Worm (Caenorhabditis elegans): Measurements from ENCODE around the gene D2023.1.

D2023.1 gene

DNA sequence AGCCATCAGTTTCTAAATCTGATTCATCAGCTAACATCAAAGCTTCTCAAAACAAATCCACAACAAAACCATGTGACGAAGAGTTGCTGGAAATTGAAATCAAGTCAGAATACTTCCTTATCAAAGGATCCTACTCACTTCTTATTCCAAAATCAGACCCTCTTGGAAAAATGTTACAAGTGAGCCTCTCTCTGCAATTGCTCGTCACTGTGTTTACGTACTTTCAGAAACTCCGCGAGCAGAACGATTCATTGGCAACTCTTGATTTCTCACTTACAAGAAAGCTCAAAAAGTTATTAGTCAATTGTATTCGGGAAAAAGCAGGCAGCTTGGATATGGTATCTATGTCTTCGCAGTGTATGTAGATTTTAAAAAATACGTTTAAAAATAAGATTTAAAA lies 37.9 kb upstream of the D2023.1 start (continued):
- no peak for TF ChIP-seq hlh-17 (GFP tag; optimal IDR thresholded peaks at IDR 0.05; ENCODE audit: borderline replicate concordance)

ce11 chrV:11755848-11756247 lies 33.5 kb upstream of the D2023.1 start:
- TF ChIP-seq Y116A8C.19 (tag; optimal IDR thresholded peaks at IDR 0.05; ENCODE audit: borderline replicate concordance), result no peak
- no peak for TF ChIP-seq efl-3 (GFP tag; optimal IDR thresholded peaks at IDR 0.05)
- no peak for TF ChIP-seq sup-37 (GFP tag; optimal IDR thresholded peaks at IDR 0.05)
- no peak for TF ChIP-seq ets-5 (GFP tag; IDR thresholded peaks at IDR 0.05)
- TF ChIP-seq hlh-17 (GFP tag; optimal IDR thresholded peaks at IDR 0.05; ENCODE audit: borderline replicate concordance), result no peak
- peak; percentile 63 for TF ChIP-seq elt-2 (tag; optimal IDR thresholded peaks at IDR 0.05)
- no peak for TF ChIP-seq zip-4 (GFP tag; optimal IDR thresholded peaks at IDR 0.05)
- TF ChIP-seq nhr-12 (tag; optimal IDR thresholded peaks at IDR 0.05), result no peak

ce11 chrV:11757358-11757757 lies 32.0 kb upstream of the D2023.1 start, which contains the start of gene smoc-1:
Gene smoc-1, plus strand, starts transcription at chrV:11757658.
- TF ChIP-seq nhr-76 (tag; optimal IDR thresholded peaks at IDR 0.05), result no peak
- TF ChIP-seq irx-1 (tag; optimal IDR thresholded peaks at IDR 0.05), result no peak
- no peak for TF ChIP-seq nhr-19 (GFP tag; conservative IDR thresholded peaks at IDR 0.05)
- TF ChIP-seq sptf-1 (tag; optimal IDR thresholded peaks at IDR 0.05), result no peak
- no peak for TF ChIP-seq mdl-1 (tag; optimal IDR thresholded peaks at IDR 0.05)
- no peak for TF ChIP-seq hlh-4 (tag; optimal IDR thresholded peaks at IDR 0.05)
- TF ChIP-seq unc-98 (GFP tag; IDR thresholded peaks at IDR 0.05), result no peak
- no peak for TF ChIP-seq ceh-90 (tag; optimal IDR thresholded peaks at IDR 0.05)

DNA sequence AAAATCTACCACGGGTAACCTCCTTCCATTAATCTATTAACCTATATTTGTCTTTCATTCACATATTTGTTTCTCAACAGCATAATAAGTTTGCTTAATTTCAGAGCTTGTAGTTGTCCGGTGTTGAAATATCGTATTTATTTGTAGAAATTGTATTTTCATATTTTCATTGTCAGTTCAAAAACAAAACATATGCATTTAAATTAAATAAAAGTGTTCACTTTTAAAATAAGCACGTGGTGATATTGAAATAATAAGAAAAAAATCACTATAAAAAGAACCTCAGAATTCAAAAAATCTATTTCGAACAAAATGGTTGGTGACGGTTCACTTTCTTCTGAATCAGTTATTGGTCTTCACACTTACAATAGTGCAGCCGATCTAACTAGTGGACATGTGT lies 30.7 kb upstream of the D2023.1 start, which contains the start of gene T04F3.3:
T04F3.3 (plus strand) TSS at position 301 of the 400 bp plus-strand sequence.
- TF ChIP-seq nhr-47 (tag; optimal IDR thresholded peaks at IDR 0.05) (no peak), zip-4 (GFP tag; optimal IDR thresholded peaks at IDR 0.05) (no peak), tbx-2 (tag; optimal IDR thresholded peaks at IDR 0.05) (no peak), lin-39 (tag; optimal IDR thresholded peaks at IDR 0.05) (no peak), elt-3 (tag; optimal IDR thresholded peaks at IDR 0.05) (no peak)

DNA sequence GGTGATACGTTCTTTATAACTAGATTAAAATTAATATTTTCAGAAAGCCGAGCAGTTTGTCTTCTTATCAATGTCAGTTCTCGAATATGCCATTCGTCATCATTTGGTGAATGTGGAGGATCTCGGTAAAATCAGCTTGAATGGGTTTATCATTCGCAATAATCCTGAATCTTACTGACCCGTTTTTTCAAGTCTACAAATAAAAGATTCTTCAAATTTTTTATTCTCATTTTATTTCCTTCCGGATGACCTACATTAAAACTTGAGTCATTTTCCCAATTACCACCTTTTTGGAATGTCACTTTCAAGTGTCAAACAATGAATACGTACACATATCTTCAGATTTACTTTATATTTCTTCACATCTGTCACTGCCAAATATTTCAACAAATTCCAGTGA lies 29.0 kb upstream of the D2023.1 start, which contains the start of gene T04F3.5:
T04F3.5 (plus strand) TSS at position 301 of the 400 bp plus-strand sequence.
- TF ChIP-seq egl-27 (tag; optimal IDR thresholded peaks at IDR 0.05) (no peak), lin-14 (GFP tag; optimal IDR thresholded peaks at IDR 0.05) (no peak), nhr-77 (tag; optimal IDR thresholded peaks at IDR 0.05) (no peak), grh-1 (GFP tag; IDR thresholded peaks at IDR 0.05) (no peak), irx-1 (tag; optimal IDR thresholded peaks at IDR 0.05) (no peak), isw-1 (GFP tag; IDR thresholded peaks at IDR 0.05) (no peak)

- TF ChIP-seq ama-1 (optimal IDR thresholded peaks at IDR 0.05) (no peak), lsy-2 (tag; optimal IDR thresholded peaks at IDR 0.05) (peak in 1 of 2 experiments; percentile 28), aly-2 (tag; optimal IDR thresholded peaks at IDR 0.05) (no peak), nhr-20 (tag; optimal IDR thresholded peaks at IDR 0.05) (no peak), C34B4.2 (tag; optimal IDR thresholded peaks at IDR 0.05) (no peak)
Observed at ce11 chrV:11762863-11763262, 26.5 kb upstream of the D2023.1 start, which contains the start of gene T04F3.4. Gene T04F3.4, minus strand, starts transcription at chrV:11763049.

ce11 chrV:11764373-11764954 lies 24.9 kb upstream of the D2023.1 start, which contains the start of the genes F55A11.1 and syx-5:
Gene F55A11.1, minus strand, starts transcription at chrV:11764385.
Gene syx-5, plus strand, starts transcription at chrV:11764904.
- peak; percentile 100 for TF ChIP-seq lsy-2 (tag; optimal IDR thresholded peaks at IDR 0.05)
- TF ChIP-seq grh-1 (GFP tag; IDR thresholded peaks at IDR 0.05), result peak; percentile 92
- peak; percentile 34 for TF ChIP-seq skn-1 (tag; optimal IDR thresholded peaks at IDR 0.05)
- TF ChIP-seq lir-3 (tag; optimal IDR thresholded peaks at IDR 0.05; ENCODE audit: poor library complexity), result peak; percentile 69
- peak; percentile 42; the same call in 1 of the 2 replicates for TF ChIP-seq unc-98 (GFP tag; IDR thresholded peaks at IDR 0.05)
- TF ChIP-seq ztf-4 (tag; optimal IDR thresholded peaks at IDR 0.05), result peak; percentile 89
- TF ChIP-seq alr-1 (tag; optimal IDR thresholded peaks at IDR 0.05; ENCODE audit: borderline replicate concordance), result no peak
- TF ChIP-seq mep-1 (tag; optimal IDR thresholded peaks at IDR 0.05), result peak; percentile 93
- peak; percentile 78 for TF ChIP-seq C04F5.9 (tag; optimal IDR thresholded peaks at IDR 0.05)
- no peak for TF ChIP-seq sptf-1 (tag; optimal IDR thresholded peaks at IDR 0.05)
- peak in 2 of 6 experiments; percentile 68 to 86 for TF ChIP-seq elt-3 (tag; optimal IDR thresholded peaks at IDR 0.05)
- peak; percentile 83 for TF ChIP-seq nhr-11 (tag; optimal IDR thresholded peaks at IDR 0.05)
- peak; percentile 74 for TF ChIP-seq nhr-77 (tag; optimal IDR thresholded peaks at IDR 0.05)
- no peak for TF ChIP-seq pag-3 (tag; optimal IDR thresholded peaks at IDR 0.05; ENCODE audit: borderline replicate concordance, insufficient read depth)
- TF ChIP-seq C34B4.2 (tag; optimal IDR thresholded peaks at IDR 0.05), result peak; percentile 70
- TF ChIP-seq jun-1 (tag; optimal IDR thresholded peaks at IDR 0.05), result peak; percentile 74

All from whole organism, L1 larva.